Fruit fly (Drosophila melanogaster): ENCODE measurements around the gene PH4alphaNE1.

Gene PH4alphaNE1

dm6 chr3R:30500226-30500625 lies at the start of gene PH4alphaNE1:
Gene PH4alphaNE1 (minus strand): TSS chr3R:30500326.
- TF ChIP-seq EcR (GFP tag; optimal IDR thresholded peaks at IDR 0.05) (no peak), CG8478 (optimal IDR thresholded peaks at IDR 0.05) (no peak), usp (GFP tag; optimal IDR thresholded peaks at IDR 0.05) (no peak), psq (optimal IDR thresholded peaks at IDR 0.05) (no peak), pan (optimal IDR thresholded peaks at IDR 0.05) (no peak)

dm6 chr3R:30544974-30545373 lies 44.8 kb upstream of the PH4alphaNE1 start:
- TF ChIP-seq CG8478 (optimal IDR thresholded peaks at IDR 0.05) (no peak), psq (optimal IDR thresholded peaks at IDR 0.05) (no peak), EcR (GFP tag; optimal IDR thresholded peaks at IDR 0.05) (no peak), pan (optimal IDR thresholded peaks at IDR 0.05) (no peak), Dll (optimal IDR thresholded peaks at IDR 0.05) (no peak), usp (GFP tag; optimal IDR thresholded peaks at IDR 0.05) (no peak)

- TF ChIP-seq pan (optimal IDR thresholded peaks at IDR 0.05) (no peak), CG8478 (optimal IDR thresholded peaks at IDR 0.05) (no peak), usp (GFP tag; optimal IDR thresholded peaks at IDR 0.05) (no peak), Dll (optimal IDR thresholded peaks at IDR 0.05) (no peak), psq (optimal IDR thresholded peaks at IDR 0.05) (no peak), EcR (GFP tag; optimal IDR thresholded peaks at IDR 0.05) (no peak)
Measured at dm6 chr3R:30541469-30541868, 41.3 kb upstream of the PH4alphaNE1 start.

- no peak for TF ChIP-seq pan (optimal IDR thresholded peaks at IDR 0.05)
- TF ChIP-seq CG8478 (optimal IDR thresholded peaks at IDR 0.05): no peak
- no peak for TF ChIP-seq Dll (optimal IDR thresholded peaks at IDR 0.05)
- TF ChIP-seq usp (GFP tag; optimal IDR thresholded peaks at IDR 0.05): no peak
- TF ChIP-seq psq (optimal IDR thresholded peaks at IDR 0.05): no peak
- TF ChIP-seq EcR (GFP tag; optimal IDR thresholded peaks at IDR 0.05): no peak
Measured at dm6 chr3R:30540196-30540595, 40.1 kb upstream of the PH4alphaNE1 start.

dm6 chr3R:30536919-30537318 lies 36.8 kb upstream of the PH4alphaNE1 start:
- no peak for TF ChIP-seq psq (optimal IDR thresholded peaks at IDR 0.05)
- no peak for TF ChIP-seq CG8478 (optimal IDR thresholded peaks at IDR 0.05)
- TF ChIP-seq usp (GFP tag; optimal IDR thresholded peaks at IDR 0.05): no peak
- no peak for TF ChIP-seq pan (optimal IDR thresholded peaks at IDR 0.05)
- no peak for TF ChIP-seq EcR (GFP tag; optimal IDR thresholded peaks at IDR 0.05)
- TF ChIP-seq Dll (optimal IDR thresholded peaks at IDR 0.05): no peak

dm6 chr3R:30536432-30536831 lies 36.3 kb upstream of the PH4alphaNE1 start:
- TF ChIP-seq pan (optimal IDR thresholded peaks at IDR 0.05): no peak
- TF ChIP-seq EcR (GFP tag; optimal IDR thresholded peaks at IDR 0.05): no peak
- TF ChIP-seq CG8478 (optimal IDR thresholded peaks at IDR 0.05): no peak
- TF ChIP-seq usp (GFP tag; optimal IDR thresholded peaks at IDR 0.05): no peak

dm6 chr3R:30534444-30534843 lies 34.3 kb upstream of the PH4alphaNE1 start:
- no peak for TF ChIP-seq CG8478 (optimal IDR thresholded peaks at IDR 0.05)
- no peak for TF ChIP-seq Dll (optimal IDR thresholded peaks at IDR 0.05)
- TF ChIP-seq EcR (GFP tag; optimal IDR thresholded peaks at IDR 0.05): no peak
- no peak for TF ChIP-seq usp (GFP tag; optimal IDR thresholded peaks at IDR 0.05)
- no peak for TF ChIP-seq psq (optimal IDR thresholded peaks at IDR 0.05)
- no peak for TF ChIP-seq pan (optimal IDR thresholded peaks at IDR 0.05)

- no peak for TF ChIP-seq usp (GFP tag; optimal IDR thresholded peaks at IDR 0.05)
- TF ChIP-seq Dll (optimal IDR thresholded peaks at IDR 0.05): peak; percentile 82
Measured at dm6 chr3R:30531989-30532653, 32.0 kb upstream of the PH4alphaNE1 start, which contains the start of gene tmod. Gene tmod (plus strand): TSS chr3R:30532607.

- no peak for TF ChIP-seq CG8478 (optimal IDR thresholded peaks at IDR 0.05)
- TF ChIP-seq usp (GFP tag; optimal IDR thresholded peaks at IDR 0.05): no peak
- no peak for TF ChIP-seq Dll (optimal IDR thresholded peaks at IDR 0.05)
- no peak for TF ChIP-seq pan (optimal IDR thresholded peaks at IDR 0.05)
- no peak for TF ChIP-seq psq (optimal IDR thresholded peaks at IDR 0.05)
- TF ChIP-seq EcR (GFP tag; optimal IDR thresholded peaks at IDR 0.05): no peak
Measured at dm6 chr3R:30531129-30531708, 31.1 kb upstream of the PH4alphaNE1 start.

- TF ChIP-seq CG8478 (optimal IDR thresholded peaks at IDR 0.05): no peak
- TF ChIP-seq psq (optimal IDR thresholded peaks at IDR 0.05): no peak
- TF ChIP-seq Dll (optimal IDR thresholded peaks at IDR 0.05): no peak
- no peak for TF ChIP-seq usp (GFP tag; optimal IDR thresholded peaks at IDR 0.05)
- TF ChIP-seq pan (optimal IDR thresholded peaks at IDR 0.05): no peak
- TF ChIP-seq EcR (GFP tag; optimal IDR thresholded peaks at IDR 0.05): no peak
Measured at dm6 chr3R:30529570-30529969, 29.4 kb upstream of the PH4alphaNE1 start.

- TF ChIP-seq pan (optimal IDR thresholded peaks at IDR 0.05): no peak
- no peak for TF ChIP-seq psq (optimal IDR thresholded peaks at IDR 0.05)
- TF ChIP-seq usp (GFP tag; optimal IDR thresholded peaks at IDR 0.05): no peak
- TF ChIP-seq CG8478 (optimal IDR thresholded peaks at IDR 0.05): no peak
- no peak for TF ChIP-seq EcR (GFP tag; optimal IDR thresholded peaks at IDR 0.05)
- no peak for TF ChIP-seq Dll (optimal IDR thresholded peaks at IDR 0.05)
Measured at dm6 chr3R:30528692-30529305, 28.7 kb upstream of the PH4alphaNE1 start.

- TF ChIP-seq Dll (optimal IDR thresholded peaks at IDR 0.05): no peak
- no peak for TF ChIP-seq CG8478 (optimal IDR thresholded peaks at IDR 0.05)
- TF ChIP-seq EcR (GFP tag; optimal IDR thresholded peaks at IDR 0.05): no peak
- TF ChIP-seq usp (GFP tag; optimal IDR thresholded peaks at IDR 0.05): no peak
- no peak for TF ChIP-seq psq (optimal IDR thresholded peaks at IDR 0.05)
- no peak for TF ChIP-seq pan (optimal IDR thresholded peaks at IDR 0.05)
Measured at dm6 chr3R:30526799-30527465, 26.8 kb upstream of the PH4alphaNE1 start, which contains the start of gene jdp. Gene jdp (minus strand): TSS chr3R:30527037.
